Worm (Caenorhabditis elegans) whole organism, mixed stage, embryonic: ENCODE measurements around the gene T25B9.1.
"Not testable (repeated sequence)": the region's sequence is repeated elsewhere in the genome, so short reads cannot be mapped to it uniquely, and the experiment has no call there.

Source experiments
- bed-3 ChIP-seq: fragments of 200-800 bp; sonication (Bioruptor generic); optimal IDR thresholded peaks from 3 replicates; lab custom pipeline; 2018; ENCODE audit warnings: mild to moderate bottlenecking, missing genetic modification characterization, moderate library complexity, missing compliant biosample characterization
- blmp-1 ChIP-seq: fragments of 150-350 bp; optimal IDR thresholded peaks from 2 replicates; lab custom pipeline; 2014; ENCODE audit warnings: missing biosample characterization, missing genetic modification characterization
- ceh-39 ChIP-seq: fragments of 150-350 bp; optimal IDR thresholded peaks from 2 replicates; lab custom pipeline; 2014; ENCODE audit warnings: missing biosample characterization, missing genetic modification characterization
- ceh-43 ChIP-seq: fragments of 200-800 bp; sonication (Bioruptor generic); optimal IDR thresholded peaks from 2 replicates; lab custom pipeline; 2018; ENCODE audit warnings: mild to moderate bottlenecking, missing genetic modification characterization, moderate library complexity, missing compliant biosample characterization
- ceh-83 ChIP-seq: fragments of 200-800 bp; sonication (Bioruptor generic); optimal IDR thresholded peaks from 2 replicates; lab custom pipeline; 2018; ENCODE audit warnings: mild to moderate bottlenecking, missing genetic modification characterization, missing compliant biosample characterization
- ces-1 ChIP-seq: fragments of 150-350 bp; optimal IDR thresholded peaks from 2 replicates; lab custom pipeline; 2014; ENCODE audit warnings: missing biosample characterization, missing genetic modification reagents, missing genetic modification characterization
- cnd-1 ChIP-seq: fragments of 200-800 bp; sonication (Bioruptor generic); optimal IDR thresholded peaks from 2 replicates; lab custom pipeline; 2018; ENCODE audit warnings: mild to moderate bottlenecking, missing genetic modification characterization, missing compliant biosample characterization
- drap-1 ChIP-seq: fragments of 200-800 bp; sonication (Bioruptor generic); optimal IDR thresholded peaks from 3 replicates; lab custom pipeline; 2018; ENCODE audit warnings: mild to moderate bottlenecking, missing genetic modification characterization, missing compliant biosample characterization
- elt-3 ChIP-seq: fragments of 150-350 bp; optimal IDR thresholded peaks from 2 replicates; lab custom pipeline; 2014; ENCODE audit warnings: missing biosample characterization, missing genetic modification characterization
- flh-1 ChIP-seq: fragments of 200-800 bp; sonication (Bioruptor generic); optimal IDR thresholded peaks from 2 replicates; lab custom pipeline; 2018; ENCODE audit warnings: mild to moderate bottlenecking, missing genetic modification characterization, moderate library complexity, missing compliant biosample characterization
- ham-2 ChIP-seq: fragments of 200-800 bp; sonication (Bioruptor generic); optimal IDR thresholded peaks from 2 replicates; lab custom pipeline; 2018; ENCODE audit warnings: mild to moderate bottlenecking, missing genetic modification characterization, missing compliant biosample characterization
- hlh-1 ChIP-seq: fragments of 150-350 bp; optimal IDR thresholded peaks from 2 replicates; lab custom pipeline; 2014; ENCODE audit warnings: missing biosample characterization, missing genetic modification reagents, missing genetic modification characterization
- lin-13 ChIP-seq: fragments of 150-350 bp; optimal IDR thresholded peaks from 2 replicates; lab custom pipeline; 2014; ENCODE audit warnings: missing biosample characterization, missing genetic modification characterization
- lsy-2 ChIP-seq: fragments of 150-350 bp; optimal IDR thresholded peaks from 2 replicates; lab custom pipeline; 2014; ENCODE audit warnings: missing biosample characterization, missing genetic modification characterization
- mab-5 ChIP-seq: fragments of 150-350 bp; optimal IDR thresholded peaks from 2 replicates; lab custom pipeline; 2014; ENCODE audit warnings: missing biosample characterization, missing genetic modification characterization
- mep-1 ChIP-seq: fragments of 150-350 bp; optimal IDR thresholded peaks from 2 replicates; lab custom pipeline; 2017; ENCODE audit warnings: missing biosample characterization, missing genetic modification reagents, missing genetic modification characterization, inconsistent platforms
- mls-2 ChIP-seq: sonication (generic microtip); optimal IDR thresholded peaks from 2 replicates; lab custom pipeline; 2016; ENCODE audit warnings: mild to moderate bottlenecking, missing genetic modification characterization, moderate library complexity, missing compliant biosample characterization
- nhr-12 ChIP-seq: fragments of 150-350 bp; optimal IDR thresholded peaks from 2 replicates; lab custom pipeline; 2014; ENCODE audit warnings: missing biosample characterization, missing genetic modification characterization
- nhr-2 ChIP-seq: fragments of 150-350 bp; optimal IDR thresholded peaks from 2 replicates; lab custom pipeline; 2014; ENCODE audit warnings: missing biosample characterization, missing genetic modification characterization
- nhr-237 ChIP-seq: fragments of 150-350 bp; optimal IDR thresholded peaks from 2 replicates; lab custom pipeline; 2014; ENCODE audit warnings: missing biosample characterization, missing genetic modification characterization
- nhr-28 ChIP-seq: fragments of 150-350 bp; optimal IDR thresholded peaks from 2 replicates; lab custom pipeline; 2014; ENCODE audit warnings: missing biosample characterization, missing genetic modification characterization
- nhr-76 ChIP-seq: sonication (generic microtip); optimal IDR thresholded peaks from 2 replicates; lab custom pipeline; 2017; ENCODE audit warnings: missing biosample characterization, missing genetic modification characterization
- pha-4 ChIP-seq: fragments of 150-350 bp; optimal IDR thresholded peaks from 2 replicates; lab custom pipeline; 2018; ENCODE audit warnings: missing biosample characterization, missing genetic modification reagents, missing genetic modification characterization
- sem-2 ChIP-seq: fragments of 200-800 bp; sonication (Bioruptor generic); optimal IDR thresholded peaks from 2 replicates; lab custom pipeline; 2018; ENCODE audit warnings: mild to moderate bottlenecking, missing genetic modification characterization, missing compliant biosample characterization
- snpc-4 ChIP-seq: fragments of 150-350 bp; optimal IDR thresholded peaks from 2 replicates; lab custom pipeline; 2014; ENCODE audit warnings: missing biosample characterization, missing genetic modification characterization
- sptf-1 ChIP-seq: sonication (generic microtip); optimal IDR thresholded peaks from 2 replicates; lab custom pipeline; 2017; ENCODE audit warnings: mild to moderate bottlenecking, missing genetic modification characterization, moderate library complexity, missing compliant biosample characterization
- unc-120 ChIP-seq: sonication (generic microtip); optimal IDR thresholded peaks from 2 replicates; lab custom pipeline; 2017; ENCODE audit warnings: missing genetic modification characterization, missing compliant biosample characterization; ENCODE audit not compliant: poor library complexity, severe bottlenecking
- unc-39 ChIP-seq: fragments of 150-350 bp; optimal IDR thresholded peaks from 2 replicates; lab custom pipeline; 2014; ENCODE audit warnings: missing biosample characterization, missing genetic modification characterization
- unc-62 ChIP-seq: fragments of 150-350 bp; optimal IDR thresholded peaks from 2 replicates; lab custom pipeline; 2014; ENCODE audit warnings: missing biosample characterization, missing genetic modification reagents, missing genetic modification characterization
- zip-8 ChIP-seq: fragments of 150-350 bp; optimal IDR thresholded peaks from 2 replicates; lab custom pipeline; 2014; ENCODE audit warnings: missing biosample characterization, missing genetic modification characterization
- ztf-11 ChIP-seq: fragments of 150-350 bp; optimal IDR thresholded peaks from 2 replicates; lab custom pipeline; 2014; ENCODE audit warnings: missing biosample characterization, missing genetic modification characterization

The T25B9.1 gene

ce11 chrIV:10761344-10761743 is 11.4 kb upstream of the T25B9.1 start, which contains the start of gene ugt-54:
Gene ugt-54, plus strand, starts transcription at chrIV:10761698.
- TF ChIP-seq drap-1 (GFP tag; lab: Kevin White, UChicago) (no peak), blmp-1 (no peak), elt-3 (no peak), unc-39 (no peak), unc-62 (GFP tag; lab: Kevin White, UChicago) (no peak), lin-13 (tag; lab: Kevin White, UChicago) (no peak), snpc-4 (tag; lab: Kevin White, UChicago) (no peak), nhr-28 (tag; lab: Kevin White, UChicago) (no peak), ham-2 (no peak), mep-1 (tag; lab: Kevin White, UChicago) (no peak), ztf-11 (no peak), pha-4 (tag; lab: Kevin White, UChicago) (no peak), ces-1 (no peak), ceh-43 (no peak), nhr-2 (tag; lab: Kevin White, UChicago) (no peak), unc-120 (tag; lab: Kevin White, UChicago) (no peak)
- TF ChIP-seq, all 35 proteins: peak for 0

ce11 chrIV:10757616-10758193 is 7.8 kb upstream of the T25B9.1 start, which contains the start of the genes T25B9.4 and T25B9.6:
Gene T25B9.4, minus strand, starts transcription at chrIV:10757716.
Gene T25B9.6, plus strand, starts transcription at chrIV:10758143.
- TF ChIP-seq elt-3 (no peak), ham-2 (no peak), mls-2 (tag; lab: Kevin White, UChicago) (no peak), flh-1 (no peak), lsy-2 (tag; lab: Kevin White, UChicago) (no peak), pha-4 (tag; lab: Kevin White, UChicago) (no peak), zip-8 (tag; lab: Kevin White, UChicago) (no peak), nhr-76 (no peak), sptf-1 (no peak), hlh-1 (tag; lab: Kevin White, UChicago) (no peak), ceh-43 (no peak), drap-1 (GFP tag; lab: Kevin White, UChicago) (no peak), bed-3 (no peak), cnd-1 (tag; lab: Kevin White, UChicago) (no peak)

ce11 chrIV:10754685-10755084 is 4.7 kb upstream of the T25B9.1 start, which contains the start of gene T25B9.5:
Gene T25B9.5, minus strand, starts transcription at chrIV:10754785.
- TF ChIP-seq snpc-4 (tag; lab: Kevin White, UChicago) (no peak), zip-8 (tag; lab: Kevin White, UChicago) (no peak), nhr-2 (tag; lab: Kevin White, UChicago) (no peak), nhr-28 (tag; lab: Kevin White, UChicago) (no peak), ceh-83 (no peak), ham-2 (no peak), nhr-12 (tag; lab: Kevin White, UChicago) (no peak), ces-1 (no peak), nhr-76 (no peak), blmp-1 (no peak), hlh-1 (tag; lab: Kevin White, UChicago) (no peak), drap-1 (GFP tag; lab: Kevin White, UChicago) (no peak), ztf-11 (no peak), lin-13 (tag; lab: Kevin White, UChicago) (no peak), sptf-1 (no peak), sem-2 (no peak), bed-3 (no peak), lsy-2 (tag; lab: Kevin White, UChicago) (no peak)

- not testable (repeated sequence) for TF ChIP-seq nhr-28 (tag; lab: Kevin White, UChicago); ceh-39; snpc-4 (tag; lab: Kevin White, UChicago)
Measured at ce11 chrIV:10751740-10752139, 1.8 kb upstream of the T25B9.1 start, which contains the start of gene T25B9.2. Gene T25B9.2, minus strand, starts transcription at chrIV:10751840.

- TF ChIP-seq lsy-2 (tag; lab: Kevin White, UChicago) (no peak), nhr-2 (tag; lab: Kevin White, UChicago) (peak; percentile 94), hlh-1 (tag; lab: Kevin White, UChicago) (no peak), ztf-11 (no peak), bed-3 (no peak), snpc-4 (tag; lab: Kevin White, UChicago) (no peak), sem-2 (no peak)
- TF ChIP-seq, all 35 proteins: peak for 1
Measured at ce11 chrIV:10745332-10745731, 4.6 kb downstream of the T25B9.1 start.

ce11 chrIV:10744475-10744874 is 5.5 kb downstream of the T25B9.1 start, which contains the start of gene T25B9.3:
Gene T25B9.3, plus strand, starts transcription at chrIV:10744775.
- no peak for TF ChIP-seq nhr-28 (tag; lab: Kevin White, UChicago)
- TF ChIP-seq hlh-1 (tag; lab: Kevin White, UChicago), result no peak
- TF ChIP-seq lin-13 (tag; lab: Kevin White, UChicago), result no peak
- TF ChIP-seq unc-62 (GFP tag; lab: Kevin White, UChicago), result no peak
- TF ChIP-seq mls-2 (tag; lab: Kevin White, UChicago), result no peak
- no peak for TF ChIP-seq ceh-39
- no peak for TF ChIP-seq drap-1 (GFP tag; lab: Kevin White, UChicago)
- no peak for TF ChIP-seq ceh-43
- TF ChIP-seq bed-3, result no peak
- TF ChIP-seq nhr-237, result no peak
- no peak for TF ChIP-seq nhr-76
- TF ChIP-seq snpc-4 (tag; lab: Kevin White, UChicago), result no peak
- no peak for TF ChIP-seq mab-5 (tag; lab: Kevin White, UChicago)
- TF ChIP-seq, all 35 proteins: peak for 0
